Worm (Caenorhabditis elegans) whole organism, L4 larva: ENCODE data around the gene T26C5.5.

ENCODE experiments used
- F10B5.3 ChIP-seq: sonication (generic microtip); optimal IDR thresholded peaks from 2 replicates; lab custom pipeline; 2016; ENCODE audit warnings: mild to moderate bottlenecking, missing genetic modification characterization, missing compliant biosample characterization
- F26F4.8 ChIP-seq: fragments of 200-800 bp; sonication (Bioruptor generic); conservative IDR thresholded peaks from 2 replicates; pipeline ENCODE4 v1.3.6; 2022; ENCODE audit warnings: missing genetic modification characterization, missing compliant biosample characterization
- T26A8.4 ChIP-seq: fragments of 200-800 bp; sonication (Bioruptor generic); IDR thresholded peaks from 2 replicates; pipeline ENCODE4 v1.3.6; 2022; ENCODE audit warnings: missing genetic modification characterization, missing compliant biosample characterization
- Y105C5A.15 ChIP-seq: fragments of 200-800 bp; sonication (Bioruptor generic); IDR thresholded peaks from 2 replicates; pipeline ENCODE4 v1.3.6; 2022; ENCODE audit warnings: missing genetic modification characterization, missing compliant biosample characterization
- Y75B8A.6 ChIP-seq: fragments of 200-800 bp; sonication (Bioruptor generic); IDR thresholded peaks from 2 replicates; pipeline ENCODE4 v1.3.6; 2022; ENCODE audit warnings: missing genetic modification reagents, missing genetic modification characterization, missing compliant biosample characterization
- ZK546.5 ChIP-seq, 2 experiments: sonication (generic microtip); optimal IDR thresholded peaks; 2 replicates each; lab custom pipeline; 2017; ENCODE audit warnings: missing biosample characterization in 2 of 2, missing genetic modification characterization in 2 of 2
- aha-1 ChIP-seq: fragments of 150-350 bp; peaks from one replicate; lab custom pipeline; 2014; ENCODE audit warnings: missing biosample characterization, missing genetic modification characterization
- arid-1 ChIP-seq: fragments of 200-800 bp; sonication (Bioruptor generic); conservative IDR thresholded peaks from 2 replicates; pipeline ENCODE4 v1.3.6; 2022; ENCODE audit warnings: missing genetic modification reagents, missing genetic modification characterization, missing compliant biosample characterization
- attf-4 ChIP-seq: sonication (generic microtip); optimal IDR thresholded peaks from 3 replicates; lab custom pipeline; 2017; ENCODE audit warnings: missing biosample characterization, missing genetic modification characterization
- ceh-32 ChIP-seq: sonication (generic microtip); optimal IDR thresholded peaks from 2 replicates; lab custom pipeline; 2016; ENCODE audit warnings: mild to moderate bottlenecking, missing genetic modification characterization, missing compliant biosample characterization; ENCODE audit not compliant: poor library complexity
- ceh-44 ChIP-seq: fragments of 200-800 bp; sonication (Bioruptor generic); IDR thresholded peaks from 2 replicates; pipeline ENCODE4 v1.3.6; 2022; ENCODE audit warnings: missing genetic modification reagents, missing genetic modification characterization, missing compliant biosample characterization
- ceh-62 ChIP-seq: sonication (generic microtip); optimal IDR thresholded peaks from 2 replicates; lab custom pipeline; 2017; ENCODE audit warnings: missing biosample characterization, missing genetic modification characterization
- ces-1 ChIP-seq: fragments of 150-350 bp; sonication (generic microtip); optimal IDR thresholded peaks from 4 replicates; lab custom pipeline; 2014; ENCODE audit warnings: missing biosample characterization, missing genetic modification reagents, missing genetic modification characterization
- cey-2 ChIP-seq: sonication (generic microtip); optimal IDR thresholded peaks from 3 replicates; lab custom pipeline; 2017; ENCODE audit warnings: missing genetic modification characterization, mild to moderate bottlenecking, missing compliant biosample characterization, antibody characterized with exemption, borderline replicate concordance; ENCODE audit not compliant: insufficient read depth
- ctbp-1 ChIP-seq: fragments of 200-800 bp; sonication (Bioruptor generic); IDR thresholded peaks from 2 replicates; pipeline ENCODE4 v1.3.6; 2022; ENCODE audit warnings: missing genetic modification reagents, missing genetic modification characterization, missing compliant biosample characterization
- daf-12 ChIP-seq: fragments of 150-350 bp; optimal IDR thresholded peaks from 2 replicates; lab custom pipeline; 2014; ENCODE audit warnings: missing biosample characterization, missing genetic modification reagents, missing genetic modification characterization
- dpl-1 ChIP-seq: fragments of 150-350 bp; optimal IDR thresholded peaks from 2 replicates; lab custom pipeline; 2014; ENCODE audit warnings: missing biosample characterization, missing genetic modification reagents, missing genetic modification characterization
- duxl-1 ChIP-seq: sonication (generic microtip); optimal IDR thresholded peaks from 2 replicates; lab custom pipeline; 2016; ENCODE audit warnings: mild to moderate bottlenecking, missing genetic modification characterization, moderate library complexity, missing compliant biosample characterization; ENCODE audit not compliant: poor library complexity
- dve-1 ChIP-seq: sonication (generic microtip); optimal IDR thresholded peaks from 2 replicates; lab custom pipeline; 2017; ENCODE audit warnings: antibody characterized with exemption, mild to moderate bottlenecking, missing genetic modification characterization, missing compliant biosample characterization; ENCODE audit not compliant: insufficient read depth
- egl-43 ChIP-seq: fragments of 200-800 bp; sonication (Bioruptor generic); IDR thresholded peaks from 2 replicates; pipeline ENCODE4 v1.3.6; 2022; ENCODE audit warnings: missing genetic modification reagents, missing genetic modification characterization, missing compliant biosample characterization
- fkh-10 ChIP-seq: fragments of 150-350 bp; optimal IDR thresholded peaks from 2 replicates; lab custom pipeline; 2014; ENCODE audit warnings: missing biosample characterization, missing genetic modification reagents, missing genetic modification characterization
- gei-8 ChIP-seq: fragments of 200-800 bp; sonication (Bioruptor generic); optimal IDR thresholded peaks from 2 replicates; lab custom pipeline; 2018; ENCODE audit warnings: mild to moderate bottlenecking, missing genetic modification characterization, missing compliant biosample characterization
- hif-1 ChIP-seq, 2 experiments: sonication (generic microtip); optimal IDR thresholded peaks; 2 replicates each; lab custom pipeline; 2016 to 2017; ENCODE audit warnings: missing compliant biosample characterization in 2 of 2, missing genetic modification characterization in 2 of 2, missing genetic modification reagents in 2 of 2, missing genotype in 2 of 2, mild to moderate bottlenecking in 1 of 2
- hlh-30 ChIP-seq: sonication (generic microtip); optimal IDR thresholded peaks from 2 replicates; lab custom pipeline; 2017; ENCODE audit warnings: antibody characterized with exemption, mild to moderate bottlenecking, missing genetic modification characterization, missing compliant biosample characterization; ENCODE audit not compliant: insufficient read depth
- hmg-1.1 ChIP-seq: fragments of 200-800 bp; sonication (Bioruptor generic); IDR thresholded peaks from 2 replicates; pipeline ENCODE4 v1.3.6; 2022; ENCODE audit warnings: missing genetic modification reagents, missing genetic modification characterization, missing compliant biosample characterization
- lim-7 ChIP-seq: fragments of 200-800 bp; sonication (Bioruptor generic); IDR thresholded peaks from 2 replicates; pipeline ENCODE4 v1.3.6; 2022; ENCODE audit warnings: missing genetic modification characterization, missing compliant biosample characterization
- lin-15B ChIP-seq: fragments of 150-350 bp; sonication (generic microtip); optimal IDR thresholded peaks from 3 replicates; lab custom pipeline; 2014; ENCODE audit warnings: missing biosample characterization, missing genetic modification characterization
- lin-38 ChIP-seq: fragments of 200-800 bp; sonication (Bioruptor generic); IDR thresholded peaks from 2 replicates; pipeline ENCODE4 v1.3.6; 2022; ENCODE audit warnings: missing genetic modification reagents, missing genetic modification characterization, missing compliant biosample characterization
- lsy-2 ChIP-seq, 2 experiments: fragments of 150-350 bp in 1 of 2; sonication (generic microtip) in 1 of 2; optimal IDR thresholded peaks; 2 replicates each; lab custom pipeline; 2014 to 2017; ENCODE audit warnings: missing biosample characterization in 2 of 2, missing genetic modification characterization in 2 of 2
- madf-5 ChIP-seq, 2 experiments: fragments of 200-800 bp; sonication (Bioruptor generic); IDR thresholded peaks; 2 replicates each; pipeline ENCODE4 v1.3.6; 2022; ENCODE audit warnings: missing compliant biosample characterization in 2 of 2, missing genetic modification characterization in 2 of 2
- madf-9 ChIP-seq: fragments of 200-800 bp; sonication (Bioruptor generic); conservative IDR thresholded peaks from 2 replicates; pipeline ENCODE4 v1.3.6; 2022; ENCODE audit warnings: missing genetic modification reagents, missing genetic modification characterization, missing compliant biosample characterization
- nhr-102 ChIP-seq: sonication (generic microtip); optimal IDR thresholded peaks from 2 replicates; lab custom pipeline; 2016; ENCODE audit warnings: mild to moderate bottlenecking, missing genetic modification characterization, moderate library complexity, missing compliant biosample characterization
- nhr-111 ChIP-seq: fragments of 200-800 bp; sonication (Bioruptor generic); optimal IDR thresholded peaks from 2 replicates; lab custom pipeline; 2018; ENCODE audit warnings: mild to moderate bottlenecking, missing genetic modification characterization, missing compliant biosample characterization
- nhr-237 ChIP-seq: sonication (generic microtip); optimal IDR thresholded peaks from 2 replicates; lab custom pipeline; 2017; ENCODE audit warnings: missing biosample characterization, missing genetic modification characterization
- nhr-28 ChIP-seq: fragments of 150-350 bp; optimal IDR thresholded peaks from 2 replicates; lab custom pipeline; 2014; ENCODE audit warnings: missing biosample characterization, missing genetic modification characterization
- nhr-42 ChIP-seq: fragments of 200-800 bp; sonication (Bioruptor generic); IDR thresholded peaks from 2 replicates; pipeline ENCODE4 v1.3.6; 2022; ENCODE audit warnings: missing genetic modification characterization, missing compliant biosample characterization
- nhr-6 ChIP-seq: fragments of 150-350 bp; optimal IDR thresholded peaks from 2 replicates; lab custom pipeline; 2014; ENCODE audit warnings: missing biosample characterization, missing genetic modification characterization
- nhr-76 ChIP-seq: fragments of 150-350 bp; optimal IDR thresholded peaks from 2 replicates; lab custom pipeline; 2014; ENCODE audit warnings: missing biosample characterization, missing genetic modification characterization
- nhr-77 ChIP-seq: fragments of 150-350 bp; optimal IDR thresholded peaks from 2 replicates; lab custom pipeline; 2014; ENCODE audit warnings: missing biosample characterization, missing genetic modification characterization
- pqm-1 ChIP-seq: sonication (generic microtip); optimal IDR thresholded peaks from 2 replicates; lab custom pipeline; 2017; ENCODE audit warnings: missing biosample characterization, missing genetic modification characterization
- rbr-2 ChIP-seq: sonication (generic microtip); optimal IDR thresholded peaks from 2 replicates; lab custom pipeline; 2016; ENCODE audit warnings: missing genotype, missing genetic modification characterization, missing compliant biosample characterization
- saeg-2 ChIP-seq: fragments of 200-800 bp; sonication (Bioruptor generic); IDR thresholded peaks from 2 replicates; pipeline ENCODE4 v1.3.6; 2022; ENCODE audit warnings: missing genetic modification reagents, missing genetic modification characterization, missing compliant biosample characterization
- set-16 ChIP-seq: fragments of 200-800 bp; sonication (Bioruptor generic); IDR thresholded peaks from 2 replicates; pipeline ENCODE4 v1.3.6; 2022; ENCODE audit warnings: missing genetic modification reagents, missing genetic modification characterization, missing compliant biosample characterization
- snpc-1.2 ChIP-seq: fragments of 200-800 bp; sonication (Bioruptor generic); IDR thresholded peaks from 2 replicates; pipeline ENCODE4 v1.3.6; 2022; ENCODE audit warnings: missing genetic modification reagents, missing genetic modification characterization, missing compliant biosample characterization
- spr-3 ChIP-seq: fragments of 200-800 bp; sonication (Bioruptor generic); optimal IDR thresholded peaks from 2 replicates; lab custom pipeline; 2018; ENCODE audit warnings: mild to moderate bottlenecking, missing genetic modification characterization, missing compliant biosample characterization
- unc-39 ChIP-seq: sonication (generic microtip); optimal IDR thresholded peaks from 2 replicates; lab custom pipeline; 2017; ENCODE audit warnings: missing biosample characterization, missing genetic modification characterization
- unc-62 ChIP-seq, 3 experiments: fragments of 150-350 bp in 1 of 3; sonication (generic microtip); optimal IDR thresholded peaks in 2 of 3; peaks in 1 of 3; 1 replicate in 1 of 3; 2 replicates in 2 of 3; lab custom pipeline; 2014 to 2017; ENCODE audit warnings: missing biosample characterization in 3 of 3, missing genetic modification characterization in 3 of 3, missing genetic modification reagents in 3 of 3, missing genotype in 1 of 3
- vab-7 ChIP-seq: fragments of 200-800 bp; sonication (Bioruptor generic); IDR thresholded peaks from 2 replicates; pipeline ENCODE4 v1.3.6; 2022; ENCODE audit warnings: missing genetic modification reagents, missing genetic modification characterization, missing compliant biosample characterization
- zfp-3 ChIP-seq: fragments of 200-800 bp; sonication (Bioruptor generic); conservative IDR thresholded peaks from 2 replicates; pipeline ENCODE4 v1.3.6; 2022; ENCODE audit warnings: missing genetic modification reagents, missing genetic modification characterization, missing compliant biosample characterization
- zip-2 ChIP-seq: fragments of 150-350 bp; optimal IDR thresholded peaks from 2 replicates; lab custom pipeline; 2014; ENCODE audit warnings: missing biosample characterization, missing genetic modification characterization

Gene T26C5.5

DNA sequence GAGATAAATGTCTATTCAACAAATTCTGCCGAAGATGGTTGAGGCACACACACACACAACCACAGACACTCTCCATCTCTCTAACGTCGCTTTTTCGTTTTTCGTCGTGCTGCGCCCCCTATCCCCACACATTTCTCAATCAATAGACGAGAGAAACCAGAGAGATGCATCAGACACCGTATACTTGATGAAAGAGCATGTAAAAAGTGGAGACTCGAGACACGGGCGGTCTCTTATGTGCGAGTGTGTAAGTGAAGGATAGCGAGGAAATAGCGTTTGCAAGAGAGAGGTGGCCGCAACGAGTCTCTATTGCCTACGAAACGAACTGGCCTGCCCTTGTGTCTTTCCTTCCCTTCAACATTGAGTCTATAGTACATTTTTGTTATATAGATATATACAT, 36.2 kb upstream of the T26C5.5 start (continued):
- TF ChIP-seq ZK546.5 (tag; optimal IDR thresholded peaks at IDR 0.05; lab: Kevin White, UChicago) (no peak), T26A8.4 (GFP tag; lab: Robert Waterston, UW) (peak; percentile 79), dpl-1 (GFP tag; lab: Kevin White, UChicago) (peak; percentile 62), set-16 (GFP tag; lab: Robert Waterston, UW) (peak; percentile 51), hmg-1.1 (GFP tag; lab: Robert Waterston, UW) (peak; percentile 93), lsy-2 (tag; optimal IDR thresholded peaks at IDR 0.05; lab: Kevin White, UChicago) (peak; percentile 87 to 94), nhr-6 (tag; lab: Kevin White, UChicago) (peak; percentile 50), Y75B8A.6 (GFP tag; lab: Robert Waterston, UW) (0 out of 2 replicates have a peak, but pooled peaks have one; percentile 21), Y105C5A.15 (no peak), gei-8 (GFP tag; lab: Kevin White, UChicago) (peak; percentile 30), lim-7 (no peak), duxl-1 (tag; lab: Kevin White, UChicago) (peak; percentile 69), nhr-111 (GFP tag; lab: Kevin White, UChicago) (no peak), hif-1 (tag; optimal IDR thresholded peaks at IDR 0.05; lab: Kevin White, UChicago) (peak; percentile 46 to 86), vab-7 (GFP tag; lab: Robert Waterston, UW) (no peak), lin-38 (GFP tag; lab: Robert Waterston, UW) (peak; percentile 61), attf-4 (tag; lab: Kevin White, UChicago) (peak; percentile 48), hlh-30 (peak; percentile 94), nhr-42 (GFP tag; lab: Robert Waterston, UW) (peak; percentile 81; the same call in 1 of the 2 replicates), rbr-2 (tag; lab: Kevin White, UChicago) (peak; percentile 88), ceh-32 (tag; lab: Kevin White, UChicago) (no peak), madf-9 (GFP tag; lab: Robert Waterston, UW) (0 out of 2 replicates have a peak, but pooled peaks have one; percentile 23), ceh-62 (tag; lab: Kevin White, UChicago) (no peak), ceh-44 (GFP tag; lab: Robert Waterston, UW) (0 out of 2 replicates have a peak, but pooled peaks have one; percentile 14), zfp-3 (GFP tag; lab: Robert Waterston, UW) (peak; percentile 71; the same call in 1 of the 2 replicates), ces-1 (GFP tag; lab: Kevin White, UChicago) (no peak), daf-12 (tag; lab: Kevin White, UChicago) (no peak), nhr-28 (tag; lab: Kevin White, UChicago) (peak; percentile 100), unc-39 (no peak), snpc-1.2 (GFP tag; lab: Robert Waterston, UW) (no peak), nhr-102 (tag; lab: Kevin White, UChicago) (peak; percentile 59), aha-1 (peak; percentile 97), F26F4.8 (GFP tag; lab: Robert Waterston, UW) (no peak), F10B5.3 (peak; percentile 43), nhr-237 (peak; percentile 39), egl-43 (peak; percentile 82), unc-62 (GFP tag; optimal IDR thresholded peaks at IDR 0.05 in 1 of 2; lab: Kevin White, UChicago) (peak in 1 of 2 experiments; percentile 98), unc-62 (tag; optimal IDR thresholded peaks at IDR 0.05; lab: Kevin White, UChicago) (no peak), pqm-1 (tag; lab: Kevin White, UChicago) (peak; percentile 94), arid-1 (GFP tag; lab: Robert Waterston, UW) (peak; percentile 62; the same call in 1 of the 2 replicates), lin-15B (tag; lab: Kevin White, UChicago) (no peak), fkh-10 (peak; percentile 59), dve-1 (peak; percentile 87), madf-5 (GFP tag; IDR thresholded peaks at IDR 0.05; lab: Robert Waterston, UW) (no peak), saeg-2 (GFP tag; lab: Robert Waterston, UW) (0 out of 2 replicates have a peak, but pooled peaks have one; percentile 51), ctbp-1 (GFP tag; lab: Robert Waterston, UW) (peak; percentile 89), nhr-76 (tag; lab: Kevin White, UChicago) (no peak), nhr-77 (peak; percentile 93), spr-3 (GFP tag; lab: Kevin White, UChicago) (no peak), zip-2 (tag; lab: Kevin White, UChicago) (no peak), cey-2 (tag; lab: Kevin White, UChicago) (peak; percentile 67)
